Worm (Caenorhabditis elegans) whole organism, late embryonic: ENCODE measurements around the gene E04F6.8.

Experiments used
- C08G9.2 ChIP-seq: sonication (generic microtip); optimal IDR thresholded peaks from 2 replicates; lab custom pipeline; 2016; ENCODE audit warnings: mild to moderate bottlenecking, missing genetic modification characterization, moderate library complexity, missing compliant biosample characterization
- F13H6.1 ChIP-seq: sonication (generic microtip); optimal IDR thresholded peaks from 2 replicates; lab custom pipeline; 2016; ENCODE audit warnings: missing genetic modification characterization, missing compliant biosample characterization
- K02D7.2 ChIP-seq: sonication (generic microtip); optimal IDR thresholded peaks from 2 replicates; lab custom pipeline; 2017; ENCODE audit warnings: mild to moderate bottlenecking, missing genetic modification characterization, missing compliant biosample characterization
- T23F11.4 ChIP-seq: fragments of 200-800 bp; sonication (Bioruptor generic); optimal IDR thresholded peaks from 2 replicates; lab custom pipeline; 2018; ENCODE audit warnings: mild to moderate bottlenecking, missing genetic modification characterization, missing compliant biosample characterization
- Y22D7AL.16 ChIP-seq: sonication (generic microtip); optimal IDR thresholded peaks from 2 replicates; lab custom pipeline; 2016; ENCODE audit warnings: missing genetic modification characterization, missing compliant biosample characterization
- ahr-1 ChIP-seq: sonication (generic microtip); optimal IDR thresholded peaks from 2 replicates; lab custom pipeline; 2016; ENCODE audit warnings: missing genetic modification characterization, missing compliant biosample characterization
- ama-1 ChIP-seq: fragments of 150-350 bp; optimal IDR thresholded peaks from 2 replicates; lab custom pipeline; 2014
- ceh-14 ChIP-seq: sonication (generic microtip); optimal IDR thresholded peaks from 2 replicates; lab custom pipeline; 2016; ENCODE audit warnings: missing genotype, missing genetic modification characterization, missing compliant biosample characterization
- ceh-19 ChIP-seq: fragments of 200-800 bp; sonication (Bioruptor generic); optimal IDR thresholded peaks from 2 replicates; lab custom pipeline; 2018; ENCODE audit warnings: mild to moderate bottlenecking, missing genetic modification characterization, missing compliant biosample characterization
- ceh-22 ChIP-seq: sonication (generic microtip); optimal IDR thresholded peaks from 2 replicates; lab custom pipeline; 2017; ENCODE audit warnings: missing biosample characterization, missing genetic modification characterization
- ceh-31 ChIP-seq: sonication (generic microtip); optimal IDR thresholded peaks from 2 replicates; lab custom pipeline; 2016; ENCODE audit warnings: missing genetic modification characterization, missing compliant biosample characterization
- ceh-34 ChIP-seq: sonication (generic microtip); optimal IDR thresholded peaks from 2 replicates; lab custom pipeline; 2016; ENCODE audit warnings: mild to moderate bottlenecking, missing genetic modification characterization, missing compliant biosample characterization
- ceh-45 ChIP-seq: fragments of 200-800 bp; sonication (Bioruptor generic); IDR thresholded peaks from 2 replicates; pipeline ENCODE4 v1.3.6; 2022; ENCODE audit warnings: missing genetic modification reagents, missing genetic modification characterization, missing compliant biosample characterization
- ceh-48 ChIP-seq: sonication (generic microtip); optimal IDR thresholded peaks from 2 replicates; lab custom pipeline; 2016; ENCODE audit warnings: missing genetic modification characterization, inconsistent platforms, missing compliant biosample characterization
- ceh-6 ChIP-seq: fragments of 200-800 bp; sonication (Bioruptor generic); optimal IDR thresholded peaks from 2 replicates; lab custom pipeline; 2018; ENCODE audit warnings: mild to moderate bottlenecking, missing genetic modification characterization, missing compliant biosample characterization
- ceh-9 ChIP-seq: sonication (generic microtip); optimal IDR thresholded peaks from 2 replicates; lab custom pipeline; 2016; ENCODE audit warnings: mild to moderate bottlenecking, missing genetic modification characterization, inconsistent platforms, missing compliant biosample characterization
- dmd-4 ChIP-seq: sonication (generic microtip); optimal IDR thresholded peaks from 2 replicates; lab custom pipeline; 2016; ENCODE audit warnings: borderline replicate concordance, missing genetic modification characterization, missing compliant biosample characterization
- dve-1 ChIP-seq: sonication (generic microtip); optimal IDR thresholded peaks from 2 replicates; lab custom pipeline; 2017; ENCODE audit warnings: antibody characterized with exemption, mild to moderate bottlenecking, missing genetic modification characterization, missing compliant biosample characterization
- elt-2 ChIP-seq: sonication (generic microtip); optimal IDR thresholded peaks from 2 replicates; lab custom pipeline; 2016; ENCODE audit warnings: missing genetic modification reagents, missing genetic modification characterization, missing compliant biosample characterization
- fax-1 ChIP-seq: sonication (generic microtip); optimal IDR thresholded peaks from 2 replicates; lab custom pipeline; 2016; ENCODE audit warnings: missing genotype, missing genetic modification characterization, missing compliant biosample characterization
- fkh-10 ChIP-seq: fragments of 150-350 bp; optimal IDR thresholded peaks from 2 replicates; lab custom pipeline; 2014; ENCODE audit warnings: missing biosample characterization, missing genetic modification reagents, missing genetic modification characterization
- gmeb-2 ChIP-seq: sonication (generic microtip); optimal IDR thresholded peaks from 2 replicates; lab custom pipeline; 2016; ENCODE audit warnings: missing genetic modification characterization, inconsistent platforms, missing compliant biosample characterization
- hlh-15 ChIP-seq: sonication (generic microtip); optimal IDR thresholded peaks from 2 replicates; lab custom pipeline; 2016; ENCODE audit warnings: missing genetic modification characterization, missing compliant biosample characterization
- hlh-30 ChIP-seq: sonication (generic microtip); optimal IDR thresholded peaks from 2 replicates; lab custom pipeline; 2017; ENCODE audit warnings: antibody characterized with exemption, missing genetic modification characterization, missing compliant biosample characterization; ENCODE audit not compliant: insufficient read depth
- hlh-8 ChIP-seq: sonication (generic microtip); optimal IDR thresholded peaks from 2 replicates; lab custom pipeline; 2016; ENCODE audit warnings: missing genotype, missing genetic modification characterization, missing compliant biosample characterization
- lim-6 ChIP-seq: sonication (generic microtip); optimal IDR thresholded peaks from 2 replicates; lab custom pipeline; 2016; ENCODE audit warnings: missing genetic modification characterization, missing compliant biosample characterization
- lin-11 ChIP-seq: fragments of 200-800 bp; sonication (Bioruptor generic); optimal IDR thresholded peaks from 2 replicates; lab custom pipeline; 2018; ENCODE audit warnings: mild to moderate bottlenecking, missing genetic modification characterization, missing compliant biosample characterization
- madf-2 ChIP-seq: sonication (generic microtip); optimal IDR thresholded peaks from 2 replicates; lab custom pipeline; 2017; ENCODE audit warnings: missing genetic modification characterization, missing compliant biosample characterization
- mec-3 ChIP-seq: sonication (generic microtip); optimal IDR thresholded peaks from 2 replicates; lab custom pipeline; 2016; ENCODE audit warnings: borderline replicate concordance, missing genetic modification characterization, missing compliant biosample characterization
- nhr-11 ChIP-seq: fragments of 150-350 bp; optimal IDR thresholded peaks from 2 replicates; lab custom pipeline; 2014; ENCODE audit warnings: missing biosample characterization, missing genetic modification characterization
- nhr-232 ChIP-seq: sonication (generic microtip); optimal IDR thresholded peaks from 2 replicates; lab custom pipeline; 2016; ENCODE audit warnings: missing genetic modification characterization, missing compliant biosample characterization
- npax-4 ChIP-seq: sonication (generic microtip); optimal IDR thresholded peaks from 2 replicates; lab custom pipeline; 2016; ENCODE audit warnings: missing genetic modification characterization, missing compliant biosample characterization
- odd-2 ChIP-seq: sonication (generic microtip); optimal IDR thresholded peaks from 2 replicates; lab custom pipeline; 2017; ENCODE audit warnings: antibody characterized with exemption, mild to moderate bottlenecking, missing genetic modification characterization, missing compliant biosample characterization
- pat-9 ChIP-seq: fragments of 200-800 bp; sonication (Bioruptor generic); optimal IDR thresholded peaks from 2 replicates; lab custom pipeline; 2018; ENCODE audit warnings: mild to moderate bottlenecking, missing genetic modification characterization, moderate library complexity, missing compliant biosample characterization
- pax-1 ChIP-seq: fragments of 150-350 bp; optimal IDR thresholded peaks from 2 replicates; lab custom pipeline; 2014; ENCODE audit warnings: missing biosample characterization, missing genetic modification characterization
- pha-2 ChIP-seq: sonication (generic microtip); optimal IDR thresholded peaks from 2 replicates; lab custom pipeline; 2017; ENCODE audit warnings: mild to moderate bottlenecking, missing genetic modification characterization, missing compliant biosample characterization
- pha-4 ChIP-seq: fragments of 150-350 bp; optimal IDR thresholded peaks from 2 replicates; lab custom pipeline; 2018; ENCODE audit warnings: missing biosample characterization, missing genetic modification reagents, missing genetic modification characterization
- pqm-1 ChIP-seq: sonication (generic microtip); optimal IDR thresholded peaks from 2 replicates; lab custom pipeline; 2016; ENCODE audit warnings: missing genetic modification characterization, missing compliant biosample characterization
- pros-1 ChIP-seq: fragments of 150-350 bp; optimal IDR thresholded peaks from 2 replicates; lab custom pipeline; 2014; ENCODE audit warnings: missing biosample characterization, missing genetic modification reagents, missing genetic modification characterization
- sdc-2 ChIP-seq: sonication (generic microtip); optimal IDR thresholded peaks from 2 replicates; lab custom pipeline; 2016; ENCODE audit warnings: missing genotype, missing genetic modification characterization, missing compliant biosample characterization
- sox-2 ChIP-seq: fragments of 200-800 bp; sonication (Bioruptor generic); IDR thresholded peaks from 2 replicates; pipeline ENCODE4 v1.3.6; 2022; ENCODE audit warnings: missing genetic modification reagents, missing genetic modification characterization, missing compliant biosample characterization
- ttx-3 ChIP-seq: sonication (generic microtip); optimal IDR thresholded peaks from 2 replicates; lab custom pipeline; 2016; ENCODE audit warnings: missing genetic modification reagents, missing genetic modification characterization, missing compliant biosample characterization
- unc-3 ChIP-seq, 2 experiments: fragments of 200-800 bp in 1 of 2; sonication (Bioruptor generic) in 1 of 2; sonication (generic microtip) in 1 of 2; conservative IDR thresholded peaks in 1 of 2; optimal IDR thresholded peaks in 1 of 2; 2 replicates each; pipeline versions ENCODE4 v1.3.6 to Lab custom; 2016 to 2022; ENCODE audit warnings: missing compliant biosample characterization in 2 of 2, missing genetic modification characterization in 2 of 2, missing genetic modification reagents in 1 of 2
- ztf-16 ChIP-seq: sonication (generic microtip); optimal IDR thresholded peaks from 2 replicates; lab custom pipeline; 2017; ENCODE audit warnings: missing genetic modification characterization, missing compliant biosample characterization

E04F6.8 gene

ce11 chrII:7228646-7229200 is 17.5 kb upstream of the E04F6.8 start, which contains the start of gene F32A5.4:
Gene F32A5.4, plus strand, starts transcription at chrII:7229150.
- TF ChIP-seq fax-1 (tag; lab: Kevin White, UChicago) (no peak), ttx-3 (no peak), T23F11.4 (GFP tag; lab: Kevin White, UChicago) (no peak), ceh-45 (GFP tag; lab: Robert Waterston, UW) (no peak), pha-2 (tag; lab: Kevin White, UChicago) (no peak), pha-4 (tag; lab: Kevin White, UChicago) (no peak), fkh-10 (GFP tag; lab: Kevin White, UChicago) (no peak), madf-2 (no peak), elt-2 (tag; lab: Kevin White, UChicago) (no peak), pat-9 (tag; lab: Kevin White, UChicago) (no peak), pax-1 (tag; lab: Kevin White, UChicago) (no peak), odd-2 (tag; lab: Kevin White, UChicago) (no peak)
- TF ChIP-seq, all 69 proteins: peak for 0

- TF ChIP-seq ahr-1 (tag; lab: Kevin White, UChicago) (no peak), odd-2 (tag; lab: Kevin White, UChicago) (no peak), unc-3 (GFP tag; conservative IDR thresholded peaks at IDR 0.05; lab: Robert Waterston, UW) (no peak), unc-3 (tag; optimal IDR thresholded peaks at IDR 0.05; lab: Kevin White, UChicago) (no peak), lim-6 (tag; lab: Kevin White, UChicago) (no peak), hlh-15 (no peak), ceh-19 (GFP tag; lab: Kevin White, UChicago) (no peak), dmd-4 (tag; lab: Kevin White, UChicago) (no peak), mec-3 (tag; lab: Kevin White, UChicago) (no peak), T23F11.4 (GFP tag; lab: Kevin White, UChicago) (no peak), ceh-31 (no peak), ama-1 (lab: Kevin White, UChicago) (no peak), sox-2 (no peak)
Observed at ce11 chrII:7225864-7226522, 14.8 kb upstream of the E04F6.8 start, which contains the start of gene clh-3. Gene clh-3, minus strand, starts transcription at chrII:7225914.

- TF ChIP-seq lin-11 (tag; lab: Kevin White, UChicago) (no peak), ceh-22 (tag; lab: Kevin White, UChicago) (no peak), ztf-16 (tag; lab: Kevin White, UChicago) (no peak), ama-1 (lab: Kevin White, UChicago) (no peak), Y22D7AL.16 (tag; lab: Kevin White, UChicago) (no peak), dmd-4 (tag; lab: Kevin White, UChicago) (no peak), pha-2 (tag; lab: Kevin White, UChicago) (no peak), npax-4 (no peak), hlh-8 (tag; lab: Kevin White, UChicago) (no peak), elt-2 (tag; lab: Kevin White, UChicago) (no peak), C08G9.2 (tag; lab: Kevin White, UChicago) (no peak), ceh-14 (no peak)
Observed at ce11 chrII:7224074-7224473, 12.9 kb upstream of the E04F6.8 start.

- TF ChIP-seq nhr-232 (tag; lab: Kevin White, UChicago) (no peak), ceh-9 (no peak), K02D7.2 (tag; lab: Kevin White, UChicago) (no peak), hlh-30 (no peak), ceh-22 (tag; lab: Kevin White, UChicago) (no peak), F13H6.1 (no peak), mec-3 (tag; lab: Kevin White, UChicago) (no peak), gmeb-2 (tag; lab: Kevin White, UChicago) (no peak), ceh-34 (no peak), nhr-11 (no peak), sox-2 (no peak), elt-2 (tag; lab: Kevin White, UChicago) (no peak), ceh-48 (no peak), pros-1 (no peak), sdc-2 (no peak), Y22D7AL.16 (tag; lab: Kevin White, UChicago) (no peak), pqm-1 (no peak), pax-1 (tag; lab: Kevin White, UChicago) (no peak), ceh-6 (GFP tag; lab: Kevin White, UChicago) (no peak), dve-1 (tag; lab: Kevin White, UChicago) (no peak)
- TF ChIP-seq, all 69 proteins: peak for 0
Observed at ce11 chrII:7217047-7217446, 5.9 kb upstream of the E04F6.8 start, which contains the start of gene E04F6.10. Gene E04F6.10, minus strand, starts transcription at chrII:7217147.
